Worm (Caenorhabditis elegans): ENCODE results near the gene F26F2.1.

DNA sequence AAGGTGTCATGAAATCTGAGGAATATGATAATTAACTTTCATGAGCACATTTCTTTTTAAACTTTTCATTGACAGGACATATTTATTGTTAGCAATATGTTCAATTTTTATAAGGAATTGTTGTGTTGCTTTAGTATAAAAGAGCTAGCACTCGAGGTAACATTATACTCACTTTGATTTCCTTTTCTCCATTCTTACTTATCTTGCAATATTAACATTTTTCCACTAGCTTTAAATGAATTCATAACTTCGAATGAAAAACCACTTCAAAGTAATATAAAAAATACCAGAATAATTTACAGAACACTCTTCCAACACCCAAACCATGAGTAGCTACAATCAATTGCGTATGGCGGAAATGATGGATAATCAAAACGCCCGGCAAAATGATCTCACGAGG is 11.7 kb upstream of the F26F2.1 start, which contains the start of gene F26F2.5:
- TF ChIP-seq pha-4 (tag; optimal IDR thresholded peaks at IDR 0.05) (no peak), drap-1 (GFP tag; optimal IDR thresholded peaks at IDR 0.05) (no peak), nhr-76 (tag; optimal IDR thresholded peaks at IDR 0.05) (no peak), lin-13 (tag; optimal IDR thresholded peaks at IDR 0.05) (no peak)

Data from whole organism, mixed stage, embryonic.